Worm (Caenorhabditis elegans) whole organism, L1 larva: ENCODE results near the gene Y82E9BR.10.

Experiments
- C04F5.9 ChIP-seq: sonication (generic microtip); optimal IDR thresholded peaks from 2 replicates; lab custom pipeline; 2016; ENCODE audit warnings: missing genetic modification characterization, missing compliant biosample characterization
- Y116A8C.19 ChIP-seq: sonication (generic microtip); optimal IDR thresholded peaks from 2 replicates; lab custom pipeline; 2016; ENCODE audit warnings: missing compliant biosample characterization, missing genetic modification characterization, borderline replicate concordance
- alr-1 ChIP-seq: fragments of 200-800 bp; sonication (Bioruptor generic); optimal IDR thresholded peaks from 2 replicates; lab custom pipeline; 2018; ENCODE audit warnings: borderline replicate concordance, mild to moderate bottlenecking, missing genetic modification characterization, missing compliant biosample characterization
- blmp-1 ChIP-seq: fragments of 150-350 bp; optimal IDR thresholded peaks from 2 replicates; lab custom pipeline; 2014; ENCODE audit warnings: missing biosample characterization, missing genetic modification characterization
- ceh-63 ChIP-seq: fragments of 200-800 bp; sonication (Bioruptor generic); optimal IDR thresholded peaks from 2 replicates; lab custom pipeline; 2018; ENCODE audit warnings: mild to moderate bottlenecking, missing genetic modification characterization, missing compliant biosample characterization
- ceh-88 ChIP-seq: fragments of 200-800 bp; sonication (Bioruptor generic); IDR thresholded peaks from 2 replicates; pipeline ENCODE4 v1.3.6; 2022; ENCODE audit warnings: missing genetic modification characterization, missing compliant biosample characterization
- ceh-90 ChIP-seq: sonication (generic microtip); optimal IDR thresholded peaks from 2 replicates; lab custom pipeline; 2016; ENCODE audit warnings: missing genetic modification characterization, missing compliant biosample characterization
- elt-2 ChIP-seq: sonication (generic microtip); optimal IDR thresholded peaks from 2 replicates; lab custom pipeline; 2016; ENCODE audit warnings: missing genetic modification characterization, mild to moderate bottlenecking, inconsistent platforms, missing compliant biosample characterization, missing genetic modification reagents
- fkh-4 ChIP-seq: sonication (generic microtip); optimal IDR thresholded peaks from 2 replicates; lab custom pipeline; 2016; ENCODE audit warnings: missing compliant biosample characterization, missing genetic modification characterization, borderline replicate concordance
- fkh-8 ChIP-seq: sonication (generic microtip); optimal IDR thresholded peaks from 2 replicates; lab custom pipeline; 2016; ENCODE audit warnings: mild to moderate bottlenecking, missing genetic modification characterization, missing compliant biosample characterization
- hlh-4 ChIP-seq: sonication (generic microtip); optimal IDR thresholded peaks from 2 replicates; lab custom pipeline; 2016; ENCODE audit warnings: mild to moderate bottlenecking, missing genetic modification characterization, missing compliant biosample characterization
- hpl-2 ChIP-seq: fragments of 150-350 bp; optimal IDR thresholded peaks from 2 replicates; lab custom pipeline; 2014; ENCODE audit warnings: missing biosample characterization, missing genetic modification reagents, missing genetic modification characterization
- irx-1 ChIP-seq: sonication (generic microtip); optimal IDR thresholded peaks from 2 replicates; lab custom pipeline; 2016; ENCODE audit warnings: missing genetic modification characterization, missing compliant biosample characterization
- lin-13 ChIP-seq: fragments of 150-350 bp; optimal IDR thresholded peaks from 2 replicates; lab custom pipeline; 2014; ENCODE audit warnings: missing biosample characterization, missing genetic modification reagents, missing genetic modification characterization
- lin-35 ChIP-seq, 2 experiments: fragments of 150-350 bp; optimal IDR thresholded peaks; 2 replicates each; lab custom pipeline; 2014; ENCODE audit warnings: missing biosample characterization in 2 of 2, missing genetic modification characterization in 2 of 2, missing genetic modification reagents in 2 of 2
- lin-39 ChIP-seq: fragments of 150-350 bp; optimal IDR thresholded peaks from 2 replicates; lab custom pipeline; 2014; ENCODE audit warnings: missing biosample characterization, missing genetic modification reagents, missing genetic modification characterization
- lir-3 ChIP-seq: sonication (generic microtip); optimal IDR thresholded peaks from 2 replicates; lab custom pipeline; 2016; ENCODE audit warnings: mild to moderate bottlenecking, missing genetic modification characterization, moderate library complexity, missing compliant biosample characterization; ENCODE audit not compliant: poor library complexity
- lsy-2 ChIP-seq, 2 experiments: fragments of 150-350 bp; optimal IDR thresholded peaks; 2 replicates each; lab custom pipeline; 2014; ENCODE audit warnings: missing biosample characterization in 2 of 2, missing genetic modification characterization in 2 of 2
- mab-9 ChIP-seq: fragments of 200-800 bp; sonication (Bioruptor generic); IDR thresholded peaks from 2 replicates; pipeline ENCODE4 v1.3.6; 2022; ENCODE audit warnings: missing genetic modification reagents, missing genetic modification characterization, missing compliant biosample characterization
- nhr-11 ChIP-seq: fragments of 150-350 bp; optimal IDR thresholded peaks from 2 replicates; lab custom pipeline; 2014; ENCODE audit warnings: missing biosample characterization, missing genetic modification characterization
- nhr-12 ChIP-seq: sonication (generic microtip); optimal IDR thresholded peaks from 2 replicates; lab custom pipeline; 2017; ENCODE audit warnings: missing biosample characterization, missing genetic modification characterization
- nhr-76 ChIP-seq: sonication (generic microtip); optimal IDR thresholded peaks from 2 replicates; lab custom pipeline; 2017; ENCODE audit warnings: missing biosample characterization, missing genetic modification characterization
- nhr-85 ChIP-seq: sonication (generic microtip); peaks from one replicate; lab custom pipeline; 2016; ENCODE audit warnings: missing genetic modification characterization, inconsistent platforms, missing compliant biosample characterization
- pag-3 ChIP-seq: sonication (generic microtip); optimal IDR thresholded peaks from 2 replicates; lab custom pipeline; 2017; ENCODE audit warnings: missing genetic modification characterization, mild to moderate bottlenecking, missing compliant biosample characterization, antibody characterized with exemption, borderline replicate concordance; ENCODE audit not compliant: insufficient read depth
- rnt-1 ChIP-seq: sonication (generic microtip); optimal IDR thresholded peaks from 2 replicates; lab custom pipeline; 2016; ENCODE audit warnings: mild to moderate bottlenecking, missing genetic modification characterization, moderate library complexity, missing compliant biosample characterization
- snpc-4 ChIP-seq: fragments of 150-350 bp; optimal IDR thresholded peaks from 2 replicates; lab custom pipeline; 2014; ENCODE audit warnings: missing biosample characterization, missing genetic modification characterization
- sptf-1 ChIP-seq: fragments of 150-350 bp; optimal IDR thresholded peaks from 2 replicates; lab custom pipeline; 2014; ENCODE audit warnings: missing biosample characterization, missing genetic modification characterization
- unc-62 ChIP-seq: fragments of 150-350 bp; optimal IDR thresholded peaks from 2 replicates; lab custom pipeline; 2014; ENCODE audit warnings: missing biosample characterization, missing genetic modification reagents, missing genetic modification characterization
- unc-86 ChIP-seq: sonication (generic microtip); optimal IDR thresholded peaks from 2 replicates; lab custom pipeline; 2016; ENCODE audit warnings: missing genetic modification characterization, missing compliant biosample characterization
- unc-98 ChIP-seq: fragments of 200-800 bp; sonication (Bioruptor generic); IDR thresholded peaks from 2 replicates; pipeline ENCODE4 v1.3.6; 2022; ENCODE audit warnings: missing genetic modification characterization, missing compliant biosample characterization

Y82E9BR.10 gene

ce11 chrIII:1409139-1409538 is 33.7 kb upstream of the Y82E9BR.10 start, which contains the start of gene Y82E9BR.22:
Gene Y82E9BR.22, minus strand, starts transcription at chrIII:1409239.
- TF ChIP-seq ceh-90 = no peak
- TF ChIP-seq nhr-12 (tag; lab: Kevin White, UChicago) = no peak
- no peak for TF ChIP-seq fkh-4 (tag; lab: Kevin White, UChicago)
- TF ChIP-seq lin-13 (GFP tag; lab: Kevin White, UChicago) = no peak
- no peak for TF ChIP-seq nhr-76 (tag; lab: Kevin White, UChicago)
- TF ChIP-seq mab-9 (GFP tag; lab: Robert Waterston, UW) = no peak
- TF ChIP-seq fkh-8 (tag; lab: Kevin White, UChicago) = no peak
- TF ChIP-seq, all 84 proteins: peak for 0

- TF ChIP-seq irx-1 (tag; lab: Kevin White, UChicago) (no peak), nhr-12 (tag; lab: Kevin White, UChicago) (no peak), rnt-1 (tag; lab: Kevin White, UChicago) (no peak), C04F5.9 (no peak), lin-39 (tag; lab: Kevin White, UChicago) (no peak), blmp-1 (tag; lab: Kevin White, UChicago) (no peak), nhr-85 (tag; lab: Kevin White, UChicago) (no peak), ceh-90 (no peak), unc-62 (GFP tag; lab: Kevin White, UChicago) (no peak), lsy-2 (tag; optimal IDR thresholded peaks at IDR 0.05; lab: Kevin White, UChicago) (no peak), hpl-2 (GFP tag; lab: Kevin White, UChicago) (no peak), nhr-11 (no peak), ceh-88 (no peak), unc-98 (no peak), hlh-4 (no peak)
Measured at ce11 chrIII:1403108-1403507, 27.7 kb upstream of the Y82E9BR.10 start, which contains the start of gene pals-18. Gene pals-18, plus strand, starts transcription at chrIII:1403408.

ce11 chrIII:1401497-1401990 is 26.2 kb upstream of the Y82E9BR.10 start, which contains the start of gene pals-19:
Gene pals-19, plus strand, starts transcription at chrIII:1401940.
- TF ChIP-seq elt-2 (peak; percentile 78), nhr-85 (tag; lab: Kevin White, UChicago) (no peak), lin-35 (GFP tag; optimal IDR thresholded peaks at IDR 0.05; lab: Kevin White, UChicago) (peak in 1 of 2 experiments; percentile 9)
- TF ChIP-seq, all 84 proteins: peak for 2

ce11 chrIII:1399670-1400069 is 24.3 kb upstream of the Y82E9BR.10 start, which contains the start of gene pals-16:
Gene pals-16, plus strand, starts transcription at chrIII:1399970.
- TF ChIP-seq elt-2 (no peak), alr-1 (tag; lab: Kevin White, UChicago) (no peak), nhr-12 (tag; lab: Kevin White, UChicago) (no peak)

- TF ChIP-seq sptf-1 (tag; lab: Kevin White, UChicago) (no peak), rnt-1 (tag; lab: Kevin White, UChicago) (no peak), lin-35 (GFP tag; optimal IDR thresholded peaks at IDR 0.05; lab: Kevin White, UChicago) (no peak), elt-2 (peak; percentile 86), Y116A8C.19 (tag; lab: Kevin White, UChicago) (no peak), ceh-63 (GFP tag; lab: Kevin White, UChicago) (no peak)
- TF ChIP-seq, all 84 proteins: peak for 1
Measured at ce11 chrIII:1398183-1398582, 22.8 kb upstream of the Y82E9BR.10 start.

ce11 chrIII:1395355-1395754 is 20.0 kb upstream of the Y82E9BR.10 start:
- TF ChIP-seq pag-3 (no peak), snpc-4 (tag; lab: Kevin White, UChicago) (no peak), lir-3 (tag; lab: Kevin White, UChicago) (no peak), elt-2 (peak; percentile 17), unc-86 (tag; lab: Kevin White, UChicago) (no peak)
